Worm (Caenorhabditis elegans): ENCODE measurements around the gene suox-1.

ce11 chrX:15469957-15470548, 27.3 kb upstream of the suox-1 start:
- TF ChIP-seq skn-1 (tag; optimal IDR thresholded peaks at IDR 0.05), result no peak
- no peak for TF ChIP-seq nhr-28 (tag; optimal IDR thresholded peaks at IDR 0.05)
- no peak for TF ChIP-seq nhr-237 (tag; optimal IDR thresholded peaks at IDR 0.05)
- TF ChIP-seq ztf-4 (tag; optimal IDR thresholded peaks at IDR 0.05), result no peak
- no peak for TF ChIP-seq nfya-1 (tag; optimal IDR thresholded peaks at IDR 0.05; ENCODE audit: insufficient read depth)
- no peak for TF ChIP-seq unc-62 (GFP tag; optimal IDR thresholded peaks at IDR 0.05)
- no peak for TF ChIP-seq zag-1 (tag; optimal IDR thresholded peaks at IDR 0.05)
- TF ChIP-seq lin-15B (tag; optimal IDR thresholded peaks at IDR 0.05), result no peak
- TF ChIP-seq nhr-23 (tag; optimal IDR thresholded peaks at IDR 0.05), result no peak
- no peak for TF ChIP-seq mdl-1 (tag; optimal IDR thresholded peaks at IDR 0.05)
- no peak for TF ChIP-seq nhr-76 (tag; optimal IDR thresholded peaks at IDR 0.05)
- TF ChIP-seq nhr-12 (tag; optimal IDR thresholded peaks at IDR 0.05), result no peak
- TF ChIP-seq sea-2 (GFP tag; optimal IDR thresholded peaks at IDR 0.05), result no peak
- no peak for TF ChIP-seq aly-2 (tag; optimal IDR thresholded peaks at IDR 0.05)
